Worm (Caenorhabditis elegans) whole organism, midembryonic: ENCODE data around the gene B0024.3.

ENCODE experiments used
- T22C8.4 ChIP-seq: fragments of 200-800 bp; sonication (Bioruptor generic); IDR thresholded peaks from 2 replicates; pipeline ENCODE4 v1.3.6; 2022; ENCODE audit warnings: missing genetic modification characterization, missing compliant biosample characterization
- flt-1 ChIP-seq: fragments of 200-800 bp; sonication (Bioruptor generic); IDR thresholded peaks from 2 replicates; pipeline ENCODE4 v1.3.6; 2022; ENCODE audit warnings: missing genetic modification characterization, missing compliant biosample characterization
- klf-2 ChIP-seq: fragments of 200-800 bp; sonication (Bioruptor generic); conservative IDR thresholded peaks from 2 replicates; pipeline ENCODE4 v1.3.6; 2022; ENCODE audit warnings: missing genetic modification reagents, missing genetic modification characterization, missing compliant biosample characterization
- med-1 ChIP-seq: sonication (generic microtip); optimal IDR thresholded peaks from 2 replicates; lab custom pipeline; 2017; ENCODE audit warnings: missing genetic modification characterization, mild to moderate bottlenecking, missing compliant biosample characterization, antibody characterized with exemption, missing genetic modification reagents; ENCODE audit not compliant: insufficient read depth
- ref-1 ChIP-seq: fragments of 200-800 bp; sonication (Bioruptor generic); conservative IDR thresholded peaks from 2 replicates; pipeline ENCODE4 v1.3.6; 2022; ENCODE audit warnings: missing genetic modification reagents, missing genetic modification characterization, missing compliant biosample characterization
- tab-1 ChIP-seq: fragments of 200-800 bp; sonication (Bioruptor generic); IDR thresholded peaks from 2 replicates; pipeline ENCODE4 v1.3.6; 2022; ENCODE audit warnings: missing genetic modification characterization, missing compliant biosample characterization
- ztf-23 ChIP-seq: fragments of 200-800 bp; sonication (Bioruptor generic); IDR thresholded peaks from 2 replicates; pipeline ENCODE4 v1.3.6; 2022; ENCODE audit warnings: missing genetic modification reagents, missing genetic modification characterization, missing compliant biosample characterization
- ztf-29 ChIP-seq: fragments of 200-800 bp; sonication (Bioruptor generic); IDR thresholded peaks from 2 replicates; pipeline ENCODE4 v1.3.6; 2022; ENCODE audit warnings: missing genetic modification reagents, missing genetic modification characterization, missing compliant biosample characterization

- TF ChIP-seq ref-1 (GFP tag; lab: Robert Waterston, UW) (no peak), tab-1 (GFP tag; lab: Robert Waterston, UW) (no peak), klf-2 (GFP tag; lab: Robert Waterston, UW) (no peak), T22C8.4 (GFP tag; lab: Robert Waterston, UW) (no peak), flt-1 (GFP tag; lab: Robert Waterston, UW) (no peak), med-1 (GFP tag; lab: Kevin White, UChicago) (no peak), ztf-29 (GFP tag; lab: Robert Waterston, UW) (no peak), ztf-23 (GFP tag; lab: Robert Waterston, UW) (no peak)
Observed at ce11 chrV:10287260-10287659, at the start of gene B0024.3.
